Worm (Caenorhabditis elegans) whole organism, young adult: ENCODE measurements around the gene R04E5.9.
A peak's percentile ranks its signal among the peaks of the same experiment; 100 is the strongest.

Experiments used
- B0336.3 ChIP-seq: fragments of 200-800 bp; sonication (Bioruptor generic); IDR thresholded peaks from 2 replicates; pipeline ENCODE4 v1.3.6; 2022; ENCODE audit warnings: missing genetic modification characterization, missing compliant biosample characterization
- C17E4.6 ChIP-seq: fragments of 200-800 bp; sonication (Bioruptor generic); IDR thresholded peaks from 2 replicates; pipeline ENCODE4 v1.3.6; 2022; ENCODE audit warnings: missing genetic modification reagents, missing genetic modification characterization, missing compliant biosample characterization
- F22D6.2 ChIP-seq: sonication (generic microtip); optimal IDR thresholded peaks from 2 replicates; lab custom pipeline; 2016; ENCODE audit warnings: mild to moderate bottlenecking, missing genetic modification characterization, missing compliant biosample characterization
- F23B12.7 ChIP-seq: sonication (generic microtip); optimal IDR thresholded peaks from 2 replicates; lab custom pipeline; 2017; ENCODE audit warnings: missing genetic modification characterization, mild to moderate bottlenecking, missing compliant biosample characterization, antibody characterized with exemption, moderate library complexity; ENCODE audit not compliant: insufficient read depth
- F52B5.7 ChIP-seq: sonication (generic microtip); optimal IDR thresholded peaks from 2 replicates; lab custom pipeline; 2016; ENCODE audit warnings: mild to moderate bottlenecking, missing genetic modification characterization, missing compliant biosample characterization
- K11D2.4 ChIP-seq: fragments of 200-800 bp; sonication (Bioruptor generic); IDR thresholded peaks from 2 replicates; pipeline ENCODE4 v1.3.6; 2022; ENCODE audit warnings: missing genetic modification reagents, missing genetic modification characterization, missing compliant biosample characterization
- T07F8.4 ChIP-seq: sonication (generic microtip); optimal IDR thresholded peaks from 2 replicates; lab custom pipeline; 2016; ENCODE audit warnings: mild to moderate bottlenecking, missing genetic modification characterization, moderate library complexity, missing compliant biosample characterization
- T26A5.8 ChIP-seq: sonication (generic microtip); optimal IDR thresholded peaks from 2 replicates; lab custom pipeline; 2016; ENCODE audit warnings: missing genetic modification characterization, missing compliant biosample characterization
- Y53F4B.3 ChIP-seq: fragments of 200-800 bp; sonication (Bioruptor generic); IDR thresholded peaks from 2 replicates; pipeline ENCODE4 v1.3.6; 2022; ENCODE audit warnings: missing genetic modification reagents, missing genetic modification characterization, missing compliant biosample characterization
- Y53G8AR.9 ChIP-seq: fragments of 200-800 bp; sonication (Bioruptor generic); conservative IDR thresholded peaks from 2 replicates; pipeline ENCODE4 v1.3.6; 2022; ENCODE audit warnings: missing genetic modification reagents, missing genetic modification characterization, missing compliant biosample characterization
- Y56A3A.18 ChIP-seq: fragments of 200-800 bp; sonication (Bioruptor generic); IDR thresholded peaks from 2 replicates; pipeline ENCODE4 v1.3.6; 2022; ENCODE audit warnings: missing genetic modification reagents, missing genetic modification characterization, missing compliant biosample characterization
- Y79H2A.3 ChIP-seq: fragments of 200-800 bp; sonication (Bioruptor generic); conservative IDR thresholded peaks from 2 replicates; pipeline ENCODE4 v1.3.6; 2022; ENCODE audit warnings: missing genetic modification reagents, missing genetic modification characterization, missing compliant biosample characterization
- ZK185.1 ChIP-seq: sonication (generic microtip); optimal IDR thresholded peaks from 2 replicates; lab custom pipeline; 2016; ENCODE audit warnings: mild to moderate bottlenecking, missing genetic modification characterization, missing compliant biosample characterization; ENCODE audit not compliant: poor library complexity, severe bottlenecking
- aptf-2 ChIP-seq: fragments of 200-800 bp; sonication (Bioruptor generic); conservative IDR thresholded peaks from 2 replicates; pipeline ENCODE4 v1.3.6; 2022; ENCODE audit warnings: missing genetic modification reagents, missing genetic modification characterization, missing compliant biosample characterization
- aptf-3 ChIP-seq: fragments of 200-800 bp; sonication (Bioruptor generic); IDR thresholded peaks from 2 replicates; pipeline ENCODE4 v1.3.6; 2022; ENCODE audit warnings: missing genetic modification characterization, missing compliant biosample characterization
- atf-7 ChIP-seq: sonication (generic microtip); optimal IDR thresholded peaks from 2 replicates; lab custom pipeline; 2017; ENCODE audit warnings: mild to moderate bottlenecking, missing genetic modification characterization, missing compliant biosample characterization
- attf-5 ChIP-seq: fragments of 200-800 bp; sonication (Bioruptor generic); optimal IDR thresholded peaks from 2 replicates; lab custom pipeline; 2018; ENCODE audit warnings: mild to moderate bottlenecking, missing genetic modification characterization, missing compliant biosample characterization
- attf-6 ChIP-seq: fragments of 200-800 bp; sonication (Bioruptor generic); IDR thresholded peaks from 2 replicates; pipeline ENCODE4 v1.3.6; 2022; ENCODE audit warnings: missing genetic modification reagents, missing genetic modification characterization, missing compliant biosample characterization
- bed-2 ChIP-seq: fragments of 200-800 bp; sonication (Bioruptor generic); IDR thresholded peaks from 2 replicates; pipeline ENCODE4 v1.3.6; 2022; ENCODE audit warnings: missing genetic modification reagents, missing genetic modification characterization, missing compliant biosample characterization
- cebp-1 ChIP-seq, 2 experiments: fragments of 200-800 bp in 1 of 2; sonication (Bioruptor generic) in 1 of 2; sonication (generic microtip) in 1 of 2; IDR thresholded peaks in 1 of 2; optimal IDR thresholded peaks in 1 of 2; 2 replicates each; pipeline versions ENCODE4 v1.3.6 to Lab custom; 2017 to 2022; ENCODE audit warnings: missing compliant biosample characterization in 2 of 2, missing genetic modification characterization in 2 of 2, mild to moderate bottlenecking in 1 of 2, missing genetic modification reagents in 1 of 2, moderate library complexity in 1 of 2
- ceh-100 ChIP-seq: fragments of 200-800 bp; sonication (Bioruptor generic); IDR thresholded peaks from 2 replicates; pipeline ENCODE4 v1.3.6; 2022; ENCODE audit warnings: missing genetic modification reagents, missing genetic modification characterization, missing compliant biosample characterization
- ceh-58 ChIP-seq: fragments of 200-800 bp; sonication (Bioruptor generic); IDR thresholded peaks from 2 replicates; pipeline ENCODE4 v1.3.6; 2022; ENCODE audit warnings: missing genetic modification characterization, missing compliant biosample characterization
- ceh-91 ChIP-seq: fragments of 200-800 bp; sonication (Bioruptor generic); IDR thresholded peaks from 2 replicates; pipeline ENCODE4 v1.3.6; 2022; ENCODE audit warnings: missing genetic modification reagents, missing genetic modification characterization, missing compliant biosample characterization
- die-1 ChIP-seq: sonication (generic microtip); optimal IDR thresholded peaks from 2 replicates; lab custom pipeline; 2016; ENCODE audit warnings: missing genotype, mild to moderate bottlenecking, missing genetic modification characterization, missing compliant biosample characterization
- egl-18 ChIP-seq: fragments of 200-800 bp; sonication (Bioruptor generic); IDR thresholded peaks from 2 replicates; pipeline ENCODE4 v1.3.6; 2022; ENCODE audit warnings: missing genetic modification reagents, missing genetic modification characterization, missing compliant biosample characterization
- hlh-12 ChIP-seq: sonication (generic microtip); optimal IDR thresholded peaks from 2 replicates; lab custom pipeline; 2016; ENCODE audit warnings: missing genetic modification characterization, missing compliant biosample characterization
- hlh-26 ChIP-seq: fragments of 200-800 bp; sonication (Bioruptor generic); conservative IDR thresholded peaks from 2 replicates; pipeline ENCODE4 v1.3.6; 2022; ENCODE audit warnings: missing genetic modification reagents, missing genetic modification characterization, missing compliant biosample characterization
- hmg-1.2 ChIP-seq: fragments of 200-800 bp; sonication (Bioruptor generic); IDR thresholded peaks from 2 replicates; pipeline ENCODE4 v1.3.6; 2022; ENCODE audit warnings: missing genetic modification reagents, missing genetic modification characterization, missing compliant biosample characterization
- let-607 ChIP-seq, 2 experiments: fragments of 200-800 bp in 1 of 2; sonication (Bioruptor generic) in 1 of 2; sonication (generic microtip) in 1 of 2; optimal IDR thresholded peaks; 2 replicates each; lab custom pipeline; 2016 to 2018; ENCODE audit warnings: mild to moderate bottlenecking in 2 of 2, missing compliant biosample characterization in 2 of 2, missing genetic modification characterization in 2 of 2, moderate library complexity in 2 of 2, missing genotype in 1 of 2
- lin-54 ChIP-seq: fragments of 200-800 bp; sonication (Bioruptor generic); optimal IDR thresholded peaks from 2 replicates; lab custom pipeline; 2018; ENCODE audit warnings: mild to moderate bottlenecking, missing genetic modification characterization, missing compliant biosample characterization
- madf-3 ChIP-seq: fragments of 200-800 bp; sonication (Bioruptor generic); IDR thresholded peaks from 2 replicates; pipeline ENCODE4 v1.3.6; 2022; ENCODE audit warnings: missing genetic modification reagents, missing genetic modification characterization, missing compliant biosample characterization
- madf-8 ChIP-seq: fragments of 200-800 bp; sonication (Bioruptor generic); conservative IDR thresholded peaks from 2 replicates; pipeline ENCODE4 v1.3.6; 2022; ENCODE audit warnings: missing genetic modification reagents, missing genetic modification characterization, missing compliant biosample characterization
- mcd-1 ChIP-seq: fragments of 200-800 bp; sonication (Bioruptor generic); IDR thresholded peaks from 2 replicates; pipeline ENCODE4 v1.3.6; 2022; ENCODE audit warnings: missing genetic modification reagents, missing genetic modification characterization, missing compliant biosample characterization
- mxl-1 ChIP-seq: sonication (generic microtip); optimal IDR thresholded peaks from 2 replicates; lab custom pipeline; 2016; ENCODE audit warnings: missing genetic modification characterization, missing compliant biosample characterization
- nfya-1 ChIP-seq: sonication (generic microtip); optimal IDR thresholded peaks from 2 replicates; lab custom pipeline; 2017; ENCODE audit warnings: antibody characterized with exemption, missing compliant biosample characterization, missing genetic modification characterization, borderline replicate concordance; ENCODE audit not compliant: insufficient read depth
- nhr-120 ChIP-seq: fragments of 200-800 bp; sonication (Bioruptor generic); IDR thresholded peaks from 2 replicates; pipeline ENCODE4 v1.3.6; 2022; ENCODE audit warnings: missing genetic modification characterization, missing compliant biosample characterization
- pbrm-1 ChIP-seq: fragments of 200-800 bp; sonication (Bioruptor generic); IDR thresholded peaks from 2 replicates; pipeline ENCODE4 v1.3.6; 2022; ENCODE audit warnings: missing genetic modification reagents, missing genetic modification characterization, missing compliant biosample characterization
- pha-4 ChIP-seq: fragments of 150-350 bp; sonication (generic microtip); optimal IDR thresholded peaks from 2 replicates; lab custom pipeline; 2014; ENCODE audit warnings: missing biosample characterization, missing genetic modification reagents, missing genetic modification characterization
- sea-2 ChIP-seq: fragments of 200-800 bp; sonication (Bioruptor generic); IDR thresholded peaks from 2 replicates; pipeline ENCODE4 v1.3.6; 2022; ENCODE audit warnings: missing genetic modification characterization, missing compliant biosample characterization
- snpc-3.4 ChIP-seq: sonication (generic microtip); optimal IDR thresholded peaks from 2 replicates; lab custom pipeline; 2017; ENCODE audit warnings: missing genetic modification characterization, mild to moderate bottlenecking, missing compliant biosample characterization, antibody characterized with exemption, moderate library complexity, missing genotype, missing genetic modification reagents
- somi-1 ChIP-seq: fragments of 200-800 bp; sonication (Bioruptor generic); optimal IDR thresholded peaks from 2 replicates; lab custom pipeline; 2018; ENCODE audit warnings: mild to moderate bottlenecking, missing genetic modification characterization, missing compliant biosample characterization
- tbx-9 ChIP-seq: sonication (generic microtip); optimal IDR thresholded peaks from 2 replicates; lab custom pipeline; 2016; ENCODE audit warnings: borderline replicate concordance, missing genetic modification characterization, inconsistent platforms, missing compliant biosample characterization
- tlf-1 ChIP-seq: fragments of 200-800 bp; sonication (Bioruptor generic); optimal IDR thresholded peaks from 2 replicates; lab custom pipeline; 2018; ENCODE audit warnings: mild to moderate bottlenecking, missing genetic modification characterization, missing compliant biosample characterization
- unc-130 ChIP-seq: sonication (generic microtip); optimal IDR thresholded peaks from 2 replicates; lab custom pipeline; 2016; ENCODE audit warnings: missing genetic modification reagents, missing genetic modification characterization, missing compliant biosample characterization
- unc-62 ChIP-seq: fragments of 150-350 bp; optimal IDR thresholded peaks from 2 replicates; lab custom pipeline; 2014; ENCODE audit warnings: missing biosample characterization, missing genetic modification reagents, missing genetic modification characterization
- ztf-18 ChIP-seq: sonication (generic microtip); optimal IDR thresholded peaks from 2 replicates; lab custom pipeline; 2016; ENCODE audit warnings: missing genotype, mild to moderate bottlenecking, missing genetic modification characterization, missing compliant biosample characterization
- ztf-22 ChIP-seq: fragments of 200-800 bp; sonication (Bioruptor generic); optimal IDR thresholded peaks from 2 replicates; lab custom pipeline; 2018; ENCODE audit warnings: mild to moderate bottlenecking, missing genetic modification characterization, moderate library complexity, missing compliant biosample characterization

Gene R04E5.9

DNA sequence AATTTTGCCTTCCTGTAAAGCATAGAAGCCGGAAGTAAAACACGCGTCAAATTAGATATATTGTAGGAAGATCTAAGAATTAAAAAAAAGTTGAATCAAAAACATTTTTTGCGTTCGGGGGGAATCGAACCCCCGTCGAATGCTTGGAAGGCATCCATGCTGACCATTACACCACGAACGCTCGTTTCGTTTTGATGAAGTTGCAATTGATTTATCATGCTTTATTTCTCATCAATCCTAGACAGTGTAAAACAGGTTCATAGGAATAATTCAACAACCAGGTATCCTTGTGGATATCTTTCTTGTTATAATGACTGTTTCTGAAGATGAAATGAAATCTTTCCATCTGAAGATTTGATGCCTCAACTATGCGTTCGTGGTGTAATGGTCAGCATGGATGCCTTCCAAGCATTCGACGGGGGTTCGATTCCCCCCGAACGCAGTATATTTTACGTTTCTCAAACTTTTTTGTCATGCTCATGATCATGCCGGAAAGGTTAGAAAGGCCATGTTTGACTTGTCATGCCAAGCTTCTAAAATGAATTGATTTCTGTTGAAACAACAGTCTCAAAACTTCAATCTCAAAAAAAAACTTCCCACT, 9.0 kb upstream of the R04E5.9 start (continued):
- TF ChIP-seq ztf-22 (GFP tag; lab: Kevin White, UChicago), result no peak
- TF ChIP-seq Y53G8AR.9 (GFP tag; lab: Robert Waterston, UW), result no peak
- TF ChIP-seq bed-2 (GFP tag; lab: Robert Waterston, UW), result no peak
- no peak for TF ChIP-seq C17E4.6 (GFP tag; lab: Robert Waterston, UW)
- peak; percentile 43 for TF ChIP-seq snpc-3.4 (tag; lab: Kevin White, UChicago)
- TF ChIP-seq pbrm-1 (GFP tag; lab: Robert Waterston, UW), result 0 out of 2 replicates have a peak, but pooled peaks have one; percentile 52
- no peak for TF ChIP-seq Y79H2A.3 (GFP tag; lab: Robert Waterston, UW)
- no peak for TF ChIP-seq madf-8
- peak; percentile 9 for TF ChIP-seq F23B12.7 (tag; lab: Kevin White, UChicago)
- TF ChIP-seq tlf-1, result no peak
- no peak for TF ChIP-seq T26A5.8 (tag; lab: Kevin White, UChicago)
- no peak for TF ChIP-seq nfya-1 (tag; lab: Kevin White, UChicago)
- 0 out of 2 replicates have a peak, but pooled peaks have one; percentile 26 for TF ChIP-seq madf-3 (GFP tag; lab: Robert Waterston, UW)
- no peak for TF ChIP-seq F22D6.2
- no peak for TF ChIP-seq unc-130 (GFP tag; lab: Kevin White, UChicago)
- no peak for TF ChIP-seq F52B5.7 (tag; lab: Kevin White, UChicago)
- TF ChIP-seq pha-4 (tag; lab: Kevin White, UChicago), result no peak
- peak; percentile 75 for TF ChIP-seq die-1 (tag; lab: Kevin White, UChicago)
- TF ChIP-seq hmg-1.2 (GFP tag; lab: Robert Waterston, UW), result peak; percentile 56
- TF ChIP-seq Y53F4B.3, result no peak
- no peak for TF ChIP-seq tbx-9 (tag; lab: Kevin White, UChicago)
- TF ChIP-seq ztf-18 (tag; lab: Kevin White, UChicago), result peak; percentile 49
- TF ChIP-seq aptf-3 (GFP tag; lab: Robert Waterston, UW), result no peak
- TF ChIP-seq unc-62, result no peak
- no peak for TF ChIP-seq ceh-58
- TF ChIP-seq let-607 (tag; optimal IDR thresholded peaks at IDR 0.05; lab: Kevin White, UChicago), result peak in 1 of 2 experiments; percentile 43
- TF ChIP-seq hlh-12 (tag; lab: Kevin White, UChicago), result no peak
- no peak for TF ChIP-seq cebp-1 (GFP tag; IDR thresholded peaks at IDR 0.05; lab: Robert Waterston, UW)
- peak; percentile 29 for TF ChIP-seq cebp-1 (tag; optimal IDR thresholded peaks at IDR 0.05; lab: Kevin White, UChicago)
- TF ChIP-seq B0336.3, result no peak
- no peak; the same call in 1 of the 2 replicates for TF ChIP-seq mcd-1 (GFP tag; lab: Robert Waterston, UW)
- no peak for TF ChIP-seq nhr-120 (GFP tag; lab: Robert Waterston, UW)
- no peak for TF ChIP-seq attf-6 (GFP tag; lab: Robert Waterston, UW)
- peak; percentile 18 for TF ChIP-seq attf-5 (GFP tag; lab: Kevin White, UChicago)
- TF ChIP-seq lin-54, result no peak
- TF ChIP-seq aptf-2 (GFP tag; lab: Robert Waterston, UW), result no peak
- TF ChIP-seq Y56A3A.18 (GFP tag; lab: Robert Waterston, UW), result peak; percentile 77; the same call in 1 of the 2 replicates
- no peak for TF ChIP-seq T07F8.4 (tag; lab: Kevin White, UChicago)
- no peak for TF ChIP-seq ceh-100 (GFP tag; lab: Robert Waterston, UW)
- no peak for TF ChIP-seq hlh-26 (GFP tag; lab: Robert Waterston, UW)
- no peak for TF ChIP-seq ceh-91 (GFP tag; lab: Robert Waterston, UW)
- no peak for TF ChIP-seq K11D2.4 (GFP tag; lab: Robert Waterston, UW)
- no peak for TF ChIP-seq sea-2 (GFP tag; lab: Robert Waterston, UW)
- TF ChIP-seq somi-1 (GFP tag; lab: Kevin White, UChicago), result no peak
- TF ChIP-seq ZK185.1 (tag; lab: Kevin White, UChicago), result peak; percentile 56
- no peak for TF ChIP-seq egl-18
- no peak for TF ChIP-seq mxl-1 (tag; lab: Kevin White, UChicago)
- peak; percentile 19 for TF ChIP-seq atf-7 (tag; lab: Kevin White, UChicago)
